Worm (Caenorhabditis elegans) whole organism, midembryonic: ENCODE measurements around the gene rga-4.

Experiments used
- T22C8.4 ChIP-seq: fragments of 200-800 bp; sonication (Bioruptor generic); IDR thresholded peaks from 2 replicates; pipeline ENCODE4 v1.3.6; 2022; ENCODE audit warnings: missing genetic modification characterization, missing compliant biosample characterization
- flt-1 ChIP-seq: fragments of 200-800 bp; sonication (Bioruptor generic); IDR thresholded peaks from 2 replicates; pipeline ENCODE4 v1.3.6; 2022; ENCODE audit warnings: missing genetic modification characterization, missing compliant biosample characterization
- klf-2 ChIP-seq: fragments of 200-800 bp; sonication (Bioruptor generic); conservative IDR thresholded peaks from 2 replicates; pipeline ENCODE4 v1.3.6; 2022; ENCODE audit warnings: missing genetic modification reagents, missing genetic modification characterization, missing compliant biosample characterization
- med-1 ChIP-seq: sonication (generic microtip); optimal IDR thresholded peaks from 2 replicates; lab custom pipeline; 2017; ENCODE audit warnings: missing genetic modification characterization, mild to moderate bottlenecking, missing compliant biosample characterization, antibody characterized with exemption, missing genetic modification reagents; ENCODE audit not compliant: insufficient read depth
- ref-1 ChIP-seq: fragments of 200-800 bp; sonication (Bioruptor generic); conservative IDR thresholded peaks from 2 replicates; pipeline ENCODE4 v1.3.6; 2022; ENCODE audit warnings: missing genetic modification reagents, missing genetic modification characterization, missing compliant biosample characterization
- tab-1 ChIP-seq: fragments of 200-800 bp; sonication (Bioruptor generic); IDR thresholded peaks from 2 replicates; pipeline ENCODE4 v1.3.6; 2022; ENCODE audit warnings: missing genetic modification characterization, missing compliant biosample characterization
- ztf-23 ChIP-seq: fragments of 200-800 bp; sonication (Bioruptor generic); IDR thresholded peaks from 2 replicates; pipeline ENCODE4 v1.3.6; 2022; ENCODE audit warnings: missing genetic modification reagents, missing genetic modification characterization, missing compliant biosample characterization
- ztf-29 ChIP-seq: fragments of 200-800 bp; sonication (Bioruptor generic); IDR thresholded peaks from 2 replicates; pipeline ENCODE4 v1.3.6; 2022; ENCODE audit warnings: missing genetic modification reagents, missing genetic modification characterization, missing compliant biosample characterization

DNA sequence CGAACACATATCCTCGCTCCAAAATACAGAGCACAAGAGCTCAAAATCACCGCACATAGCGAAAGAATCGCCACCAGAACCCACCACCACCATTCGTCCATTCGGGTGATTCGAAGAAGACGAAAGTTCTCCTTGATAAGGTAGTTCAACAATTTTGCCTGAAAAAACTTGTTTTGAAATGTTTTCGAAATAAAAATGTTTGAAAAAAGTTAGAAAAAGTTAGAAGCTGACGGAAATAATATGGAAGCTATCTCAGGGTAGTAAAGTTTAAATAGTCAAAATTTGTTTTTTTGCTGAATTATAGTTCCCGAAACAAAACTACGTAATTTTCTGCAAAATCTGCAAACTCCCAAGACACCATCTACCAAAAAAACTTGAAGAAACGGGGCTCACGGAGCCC, 28.4 kb upstream of the rga-4 start, which contains the start of gene snt-5:
- TF ChIP-seq tab-1 (GFP tag; lab: Robert Waterston, UW) (no peak), klf-2 (GFP tag; lab: Robert Waterston, UW) (no peak), flt-1 (no peak), T22C8.4 (no peak), ztf-29 (GFP tag; lab: Robert Waterston, UW) (no peak), ref-1 (no peak), ztf-23 (no peak), med-1 (GFP tag; lab: Kevin White, UChicago) (no peak)
